Worm (Caenorhabditis elegans): ENCODE results near the gene srd-46.

ce11 chrX:12347822-12348221, 15.9 kb downstream of the srd-46 start:
- TF ChIP-seq lsy-2 (tag; optimal IDR thresholded peaks at IDR 0.05) (no peak), fkh-8 (tag; optimal IDR thresholded peaks at IDR 0.05) (no peak), egl-27 (tag; optimal IDR thresholded peaks at IDR 0.05) (no peak), tbx-2 (tag; optimal IDR thresholded peaks at IDR 0.05) (peak; percentile 6), ama-1 (optimal IDR thresholded peaks at IDR 0.05) (no peak), efl-1 (optimal IDR thresholded peaks at IDR 0.05) (no peak), efl-1 (GFP tag; optimal IDR thresholded peaks at IDR 0.05 in 1 of 2) (peak in 1 of 2 experiments; percentile 76)
